Worm (Caenorhabditis elegans) whole organism, dauer: Measurements from ENCODE around the gene F42A10.9.

ENCODE experiments used
- unc-62 ChIP-seq: sonication (generic microtip); optimal IDR thresholded peaks from 2 replicates; lab custom pipeline; 2017; ENCODE audit warnings: missing biosample characterization, missing genetic modification reagents, missing genetic modification characterization

The F42A10.9 gene

DNA sequence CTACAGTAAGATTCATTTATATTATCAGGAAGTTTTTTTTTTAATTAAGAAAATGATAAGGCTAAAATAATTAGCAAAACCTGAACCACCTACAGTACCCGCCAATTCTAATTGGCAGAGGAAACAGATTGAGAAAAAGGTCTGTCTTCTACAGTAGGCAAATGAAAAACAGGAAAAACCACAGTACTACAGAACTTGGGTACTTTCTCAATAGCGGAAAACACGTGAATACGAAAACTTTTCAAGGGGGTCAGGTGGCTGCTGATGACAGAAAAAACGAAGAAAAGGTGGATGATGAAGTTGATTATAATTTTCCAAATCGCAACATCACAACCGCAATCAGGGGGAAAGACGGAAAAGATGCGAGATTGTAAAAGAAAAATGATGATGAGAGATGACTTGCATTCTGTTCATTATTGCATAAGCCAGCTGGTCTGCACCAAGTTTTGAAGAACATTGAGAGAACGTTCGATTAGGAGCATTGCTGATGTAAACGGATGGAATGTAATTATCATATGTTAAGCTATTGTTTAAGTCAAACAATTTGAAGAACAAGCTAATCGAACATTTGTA is 19.9 kb upstream of the F42A10.9 start:
- no peak for TF ChIP-seq unc-62 (GFP tag; lab: Kevin White, UChicago)

DNA sequence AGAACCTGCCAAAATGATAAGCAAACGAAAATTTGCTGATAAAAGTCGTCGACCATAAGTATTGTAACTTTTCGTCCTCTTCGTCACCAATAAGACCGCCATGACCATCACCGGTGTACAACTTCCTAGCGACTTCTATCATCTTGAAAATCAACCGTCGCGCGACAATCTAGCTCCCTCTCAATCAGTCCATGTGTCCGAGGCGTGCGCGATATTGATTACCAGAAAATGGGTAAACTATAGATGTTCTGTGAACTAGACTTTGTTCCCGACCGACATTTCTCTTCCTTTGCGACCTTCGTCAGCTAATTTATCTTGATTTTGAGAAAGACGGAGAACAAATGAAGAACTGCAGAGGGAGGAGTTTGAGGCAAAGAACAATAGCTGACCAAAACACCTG is 19.1 kb upstream of the F42A10.9 start:
- TF ChIP-seq unc-62 (GFP tag; lab: Kevin White, UChicago): no peak

DNA sequence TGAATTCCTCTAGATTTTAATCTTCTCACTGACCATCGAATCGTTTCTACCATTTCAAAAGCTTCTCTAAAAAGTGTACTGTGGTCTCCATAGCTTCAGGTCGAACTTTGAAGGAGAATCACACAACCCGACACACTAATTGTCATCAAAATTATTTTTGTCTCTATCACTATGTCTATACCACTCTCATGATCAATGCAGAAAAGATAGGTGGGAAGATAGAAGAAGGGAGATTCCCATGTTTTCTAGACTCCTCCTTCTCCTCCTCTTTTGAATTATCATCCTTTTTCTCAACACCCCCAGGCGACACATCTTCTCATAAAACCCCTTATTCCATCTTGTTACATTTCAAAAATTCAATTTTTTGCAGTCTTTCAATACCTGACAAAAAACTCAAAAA is 18.5 kb upstream of the F42A10.9 start, which contains the start of gene Y42G9A.3:
Gene Y42G9A.3 (plus strand): TSS at position 363 of the 400 bp plus-strand sequence.
- TF ChIP-seq unc-62 (GFP tag; lab: Kevin White, UChicago): no peak

DNA sequence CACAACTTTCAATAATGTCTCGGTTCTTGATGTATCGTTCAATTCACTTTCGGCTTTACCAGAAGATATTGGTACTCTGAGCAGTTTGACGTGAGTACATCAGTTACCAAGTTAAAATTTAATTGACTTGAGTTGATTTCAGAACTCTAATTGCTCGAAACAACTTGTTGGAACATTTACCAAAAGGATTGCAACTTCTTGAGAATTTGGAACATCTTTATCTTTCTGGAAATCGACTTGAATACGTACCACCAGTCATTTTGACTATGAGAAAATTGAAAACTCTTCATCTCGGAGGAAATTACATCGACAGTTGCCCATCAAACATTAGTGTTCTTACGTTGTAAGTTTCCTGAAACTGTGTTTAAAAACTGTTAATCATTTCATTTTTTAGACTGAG is 17.6 kb upstream of the F42A10.9 start:
- no peak for TF ChIP-seq unc-62 (GFP tag; lab: Kevin White, UChicago)

DNA sequence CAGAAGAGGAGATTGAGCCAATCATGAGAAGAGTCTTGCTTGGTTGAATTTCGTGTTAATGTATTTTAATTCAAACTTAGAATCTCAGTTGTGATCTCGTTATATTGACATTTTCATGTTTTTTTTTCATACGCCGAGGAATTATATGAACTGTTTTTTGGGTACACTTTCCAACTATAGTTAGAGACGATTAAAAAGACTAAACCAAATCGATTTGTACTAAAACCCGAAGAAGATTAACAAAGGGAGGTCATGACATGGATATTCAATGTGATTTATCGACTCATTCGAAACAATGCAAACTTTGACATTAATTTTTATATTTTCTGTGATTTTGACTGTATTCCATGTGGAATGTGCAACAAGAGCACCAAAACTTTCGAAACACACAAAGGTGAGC is 16.5 kb upstream of the F42A10.9 start, which contains the start of gene Y42G9A.2:
Gene Y42G9A.2 (plus strand): TSS at position 284 of the 400 bp plus-strand sequence.
- no peak for TF ChIP-seq unc-62 (GFP tag; lab: Kevin White, UChicago)

- TF ChIP-seq unc-62 (GFP tag; lab: Kevin White, UChicago): no peak
These were observed 15.7 kb upstream of the F42A10.9 start for ce11 chrIII:6148684-6149083.

- no peak for TF ChIP-seq unc-62 (GFP tag; lab: Kevin White, UChicago)
These were observed 14.8 kb upstream of the F42A10.9 start, which contains the start of the genes wht-7 and Y42G9A.1 for ce11 chrIII:6149467-6150072. wht-7 (minus strand) TSS chrIII:6149597. Y42G9A.1 (plus strand) TSS chrIII:6149961.

ce11 chrIII:6154586-6154985 is 9.8 kb upstream of the F42A10.9 start:
- TF ChIP-seq unc-62 (GFP tag; lab: Kevin White, UChicago): no peak

DNA sequence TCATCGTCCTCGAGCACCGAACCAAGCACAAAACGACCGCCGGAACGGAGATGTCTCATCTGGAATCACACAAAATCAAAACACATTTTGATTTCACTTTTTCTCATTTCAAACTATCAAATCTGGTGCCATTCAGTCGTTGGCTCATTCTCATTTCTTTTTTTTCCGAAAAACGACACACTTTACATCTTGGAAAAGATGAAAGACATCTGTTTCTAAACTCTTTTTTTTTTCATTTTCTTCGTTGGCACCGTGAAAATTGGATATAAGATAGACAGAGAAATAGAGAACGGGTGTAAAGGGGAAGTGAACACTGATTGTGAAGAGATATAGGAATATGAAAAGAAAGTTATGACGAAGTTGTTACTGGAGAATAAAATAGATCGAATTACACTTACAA is 8.6 kb upstream of the F42A10.9 start:
- no peak for TF ChIP-seq unc-62 (GFP tag; lab: Kevin White, UChicago)

DNA sequence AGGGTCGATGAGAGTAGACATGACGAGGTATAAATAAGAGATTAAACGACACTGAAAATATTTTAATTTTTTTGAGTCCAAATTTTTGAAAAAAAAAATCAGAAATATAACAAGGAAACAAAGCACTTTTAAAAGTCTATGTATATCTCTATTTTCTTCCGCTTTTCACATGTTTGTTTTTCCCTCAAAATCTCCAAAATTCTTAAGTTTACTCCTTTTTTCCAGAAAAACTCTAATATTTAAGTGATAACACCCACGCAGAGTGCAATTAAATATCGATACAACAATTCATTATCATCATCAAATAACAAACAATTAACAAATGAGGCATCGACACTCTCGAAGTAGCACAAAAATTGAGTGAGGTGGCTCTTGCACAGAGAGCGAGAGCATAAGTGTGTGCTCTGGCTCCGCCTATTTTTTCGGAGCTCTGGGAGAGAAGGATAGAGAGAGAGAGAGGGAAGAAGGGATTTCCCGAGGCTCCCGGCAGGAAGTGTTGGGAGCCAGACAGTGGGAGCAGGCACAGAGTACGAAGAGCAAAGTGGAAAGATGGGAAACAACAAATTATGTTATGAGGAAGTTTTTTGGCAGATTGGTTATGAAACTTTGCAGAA is 6.6 kb upstream of the F42A10.9 start, which contains the start of gene anmt-2:
Gene anmt-2 (minus strand): TSS at position 51 of the 614 bp plus-strand sequence.
- no peak for TF ChIP-seq unc-62 (GFP tag; lab: Kevin White, UChicago)

- TF ChIP-seq unc-62 (GFP tag; lab: Kevin White, UChicago): no peak
These were observed 5.5 kb upstream of the F42A10.9 start, which contains the start of gene nfm-1 for ce11 chrIII:6158642-6159475. nfm-1 (plus strand) TSS chrIII:6159453.

ce11 chrIII:6163381-6163780 is 992 bp upstream of the F42A10.9 start:
- TF ChIP-seq unc-62 (GFP tag; lab: Kevin White, UChicago): no peak

DNA sequence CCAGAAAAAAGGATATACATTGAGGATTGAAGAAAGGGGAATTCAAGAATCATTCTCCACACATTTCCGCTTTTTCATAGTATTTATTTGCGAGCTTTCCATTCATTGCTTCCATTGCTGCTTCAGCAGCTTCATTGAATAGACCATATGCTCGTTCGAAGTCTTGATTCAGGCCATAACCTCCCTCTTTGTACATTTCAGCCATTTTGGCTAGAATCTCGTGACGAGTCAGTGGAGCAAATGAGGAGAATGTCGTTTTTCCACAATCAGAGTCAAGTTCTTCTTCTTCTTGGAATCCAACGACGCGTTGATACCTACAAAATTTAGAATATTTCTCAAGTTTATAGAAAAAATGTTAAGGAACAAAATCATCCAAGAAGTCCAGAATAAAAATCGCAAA is 867 bp downstream of the F42A10.9 start:
- no peak for TF ChIP-seq unc-62 (GFP tag; lab: Kevin White, UChicago)

ce11 chrIII:6166634-6167033 is 2.3 kb downstream of the F42A10.9 start:
- TF ChIP-seq unc-62 (GFP tag; lab: Kevin White, UChicago): no peak

ce11 chrIII:6168497-6169227 is 4.3 kb downstream of the F42A10.9 start, which contains the start of gene efk-1:
efk-1 (minus strand) TSS chrIII:6168547.
- TF ChIP-seq unc-62 (GFP tag; lab: Kevin White, UChicago): no peak
